Fruit fly (Drosophila melanogaster): Measurements from ENCODE around the gene Cpr65Ax1.
A peak's percentile ranks its signal among the peaks of the same experiment; 100 is the strongest.

Cpr65Ax1 gene

dm6 chr3L:6188995-6189927, 41.5 kb upstream of the Cpr65Ax1 start, which contains the start of the genes D19A and CG7386:
D19A (minus strand) TSS chr3L:6189123.
CG7386 (plus strand) TSS chr3L:6189745.
- TF ChIP-seq woc (GFP tag; optimal IDR thresholded peaks at IDR 0.05) (peak; percentile 79), brk (GFP tag; optimal IDR thresholded peaks at IDR 0.05) (no peak), OdsH (GFP tag; optimal IDR thresholded peaks at IDR 0.05) (peak; percentile 28), Hr83 (GFP tag; optimal IDR thresholded peaks at IDR 0.05; ENCODE audit: poor library complexity, severe bottlenecking) (peak; percentile 91), psq (GFP tag; optimal IDR thresholded peaks at IDR 0.05) (peak; percentile 55), br (GFP tag; optimal IDR thresholded peaks at IDR 0.05) (peak; percentile 51), HLH106 (tag; optimal IDR thresholded peaks at IDR 0.05) (peak; percentile 39), Rel (GFP tag; optimal IDR thresholded peaks at IDR 0.05) (no peak), Rel (tag; optimal IDR thresholded peaks at IDR 0.05) (peak; percentile 24), Abd-B (GFP tag; optimal IDR thresholded peaks at IDR 0.05) (no peak), N (GFP tag; optimal IDR thresholded peaks at IDR 0.05) (no peak), Myc (optimal IDR thresholded peaks at IDR 0.05) (peak; percentile 30), CG32264 (GFP tag; optimal IDR thresholded peaks at IDR 0.05) (no peak), sage (GFP tag; optimal IDR thresholded peaks at IDR 0.05) (no peak), sv (GFP tag; optimal IDR thresholded peaks at IDR 0.05) (peak; percentile 65), Mio (GFP tag; optimal IDR thresholded peaks at IDR 0.05) (no peak), dl (GFP tag; optimal IDR thresholded peaks at IDR 0.05; ENCODE audit: insufficient read depth in 1 of 2, partially characterized antibody in 2 of 2) (peak in 1 of 2 experiments; percentile 28), CG9705 (GFP tag; optimal IDR thresholded peaks at IDR 0.05) (peak; percentile 45), dmrt93B (GFP tag; optimal IDR thresholded peaks at IDR 0.05) (no peak), h (GFP tag; optimal IDR thresholded peaks at IDR 0.05) (peak; percentile 58), Vsx2 (GFP tag; optimal IDR thresholded peaks at IDR 0.05; ENCODE audit: partially characterized antibody) (peak; percentile 96), Dif (GFP tag; optimal IDR thresholded peaks at IDR 0.05; ENCODE audit: partially characterized antibody) (peak; percentile 91), GATAd (GFP tag; optimal IDR thresholded peaks at IDR 0.05) (no peak), ey (GFP tag; optimal IDR thresholded peaks at IDR 0.05) (peak; percentile 47), CrebA (GFP tag; optimal IDR thresholded peaks at IDR 0.05; ENCODE audit: borderline replicate concordance) (no peak), pan (optimal IDR thresholded peaks at IDR 0.05) (no peak), usp (GFP tag; optimal IDR thresholded peaks at IDR 0.05) (no peak), tai (GFP tag; optimal IDR thresholded peaks at IDR 0.05) (no peak), Sp1 (GFP tag; optimal IDR thresholded peaks at IDR 0.05) (peak; percentile 65), Dfd (GFP tag; optimal IDR thresholded peaks at IDR 0.05) (no peak), Jra (GFP tag; optimal IDR thresholded peaks at IDR 0.05) (no peak), foxo (GFP tag; optimal IDR thresholded peaks at IDR 0.05) (peak in 1 of 2 experiments; percentile 70), Hnf4 (GFP tag; optimal IDR thresholded peaks at IDR 0.05) (peak; percentile 66), lola (GFP tag; optimal IDR thresholded peaks at IDR 0.05) (no peak), jim (GFP tag; optimal IDR thresholded peaks at IDR 0.05) (no peak), fru (GFP tag; optimal IDR thresholded peaks at IDR 0.05) (peak; percentile 24), Hr78 (GFP tag; optimal IDR thresholded peaks at IDR 0.05) (no peak), dsf (GFP tag; optimal IDR thresholded peaks at IDR 0.05; ENCODE audit: borderline replicate concordance) (no peak), rgr (GFP tag; optimal IDR thresholded peaks at IDR 0.05) (peak; percentile 59)

DNA sequence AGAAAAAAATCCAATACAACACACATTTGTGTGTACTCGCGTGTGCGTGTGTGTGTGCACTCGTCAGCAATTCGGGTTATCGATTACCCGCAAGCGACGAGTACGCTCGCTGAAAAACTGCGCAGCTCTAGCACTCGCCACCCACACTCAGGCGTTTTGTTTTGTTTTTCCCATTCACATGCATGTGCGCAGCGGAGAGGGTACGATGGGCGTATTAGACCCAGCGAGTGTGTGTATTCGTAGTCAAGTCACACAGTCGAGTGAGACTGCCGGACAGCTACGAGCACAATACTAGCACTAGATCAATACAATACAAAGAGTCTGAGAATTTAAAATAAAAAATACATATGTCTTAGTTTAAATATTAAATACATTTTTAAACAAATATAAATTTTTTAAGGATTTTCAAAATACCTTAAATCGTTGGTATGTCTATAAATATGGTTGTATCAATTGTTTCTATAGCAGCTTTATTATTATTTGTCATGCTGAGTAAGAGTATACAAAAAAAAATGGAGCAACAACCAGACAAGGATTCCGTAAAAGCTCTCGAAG, 37.2 kb upstream of the Cpr65Ax1 start, which contains the start of the genes D19B and CG43293:
Gene D19B (minus strand): TSS at position 37 of the 555 bp plus-strand sequence.
Gene CG43293 (plus strand): TSS at position 306 of the 555 bp plus-strand sequence.
- TF ChIP-seq Dfd (GFP tag; optimal IDR thresholded peaks at IDR 0.05), result no peak
- peak; percentile 82 for TF ChIP-seq br (GFP tag; optimal IDR thresholded peaks at IDR 0.05)
- TF ChIP-seq Rel (GFP tag; optimal IDR thresholded peaks at IDR 0.05), result no peak
- TF ChIP-seq Rel (tag; optimal IDR thresholded peaks at IDR 0.05), result peak; percentile 92
- TF ChIP-seq Hnf4 (GFP tag; optimal IDR thresholded peaks at IDR 0.05), result no peak
- TF ChIP-seq sage (GFP tag; optimal IDR thresholded peaks at IDR 0.05), result no peak
- TF ChIP-seq usp (GFP tag; optimal IDR thresholded peaks at IDR 0.05), result no peak
- peak; percentile 80 for TF ChIP-seq ey (GFP tag; optimal IDR thresholded peaks at IDR 0.05)
- peak; percentile 81 for TF ChIP-seq OdsH (GFP tag; optimal IDR thresholded peaks at IDR 0.05)
- TF ChIP-seq Myc (optimal IDR thresholded peaks at IDR 0.05), result peak; percentile 78
- no peak for TF ChIP-seq dsf (GFP tag; optimal IDR thresholded peaks at IDR 0.05; ENCODE audit: borderline replicate concordance)
- no peak for TF ChIP-seq tai (GFP tag; optimal IDR thresholded peaks at IDR 0.05)
- peak; percentile 99 for TF ChIP-seq Hr83 (GFP tag; optimal IDR thresholded peaks at IDR 0.05; ENCODE audit: poor library complexity, severe bottlenecking)
- peak; percentile 79 for TF ChIP-seq sv (GFP tag; optimal IDR thresholded peaks at IDR 0.05)
- peak; percentile 77 for TF ChIP-seq HLH106 (tag; optimal IDR thresholded peaks at IDR 0.05)
- TF ChIP-seq psq (GFP tag; optimal IDR thresholded peaks at IDR 0.05), result peak; percentile 85
- no peak for TF ChIP-seq lola (GFP tag; optimal IDR thresholded peaks at IDR 0.05)
- no peak for TF ChIP-seq brk (GFP tag; optimal IDR thresholded peaks at IDR 0.05)
- TF ChIP-seq Vsx2 (GFP tag; optimal IDR thresholded peaks at IDR 0.05; ENCODE audit: partially characterized antibody), result no peak
- TF ChIP-seq rgr (GFP tag; optimal IDR thresholded peaks at IDR 0.05), result peak; percentile 93
- no peak for TF ChIP-seq CrebA (GFP tag; optimal IDR thresholded peaks at IDR 0.05; ENCODE audit: borderline replicate concordance)
- TF ChIP-seq dl (GFP tag; optimal IDR thresholded peaks at IDR 0.05; ENCODE audit: insufficient read depth in 1 of 2, partially characterized antibody in 2 of 2), result no peak
- TF ChIP-seq dmrt93B (GFP tag; optimal IDR thresholded peaks at IDR 0.05), result peak; percentile 47
- peak; percentile 3 for TF ChIP-seq Mio (GFP tag; optimal IDR thresholded peaks at IDR 0.05)
- peak; percentile 91 for TF ChIP-seq woc (GFP tag; optimal IDR thresholded peaks at IDR 0.05)
- TF ChIP-seq fru (GFP tag; optimal IDR thresholded peaks at IDR 0.05), result peak; percentile 80
- TF ChIP-seq CG9705 (GFP tag; optimal IDR thresholded peaks at IDR 0.05), result peak; percentile 52
- TF ChIP-seq N (GFP tag; optimal IDR thresholded peaks at IDR 0.05), result no peak
- peak; percentile 54 for TF ChIP-seq CG32264 (GFP tag; optimal IDR thresholded peaks at IDR 0.05)
- TF ChIP-seq GATAd (GFP tag; optimal IDR thresholded peaks at IDR 0.05), result peak; percentile 70
- peak; percentile 96 for TF ChIP-seq jim (GFP tag; optimal IDR thresholded peaks at IDR 0.05)
- peak; percentile 74 for TF ChIP-seq Sp1 (GFP tag; optimal IDR thresholded peaks at IDR 0.05)
- no peak for TF ChIP-seq Jra (GFP tag; optimal IDR thresholded peaks at IDR 0.05)
- TF ChIP-seq Abd-B (GFP tag; optimal IDR thresholded peaks at IDR 0.05), result no peak
- no peak for TF ChIP-seq pan (optimal IDR thresholded peaks at IDR 0.05)
- no peak for TF ChIP-seq Hr78 (GFP tag; optimal IDR thresholded peaks at IDR 0.05)
- TF ChIP-seq h (GFP tag; optimal IDR thresholded peaks at IDR 0.05), result peak; percentile 87
- TF ChIP-seq foxo (GFP tag; optimal IDR thresholded peaks at IDR 0.05), result peak in 1 of 2 experiments; percentile 91
